Fruit fly (Drosophila melanogaster) whole organism, embryonic: ENCODE data around the gene Ptpmeg2.

Source experiments
- CG13424 ChIP-seq: fragments of 200-800 bp; sonication (Bioruptor generic); optimal IDR thresholded peaks from 2 replicates; lab custom pipeline; 2019; ENCODE audit warnings: missing biosample characterization, mild to moderate bottlenecking, missing genetic modification characterization, moderate library complexity
- CG6791 ChIP-seq: fragments of 200-800 bp; sonication (Bioruptor generic); IDR thresholded peaks from 3 replicates; pipeline ENCODE4 v1.3.6; 2022; ENCODE audit warnings: missing biosample characterization, missing genetic modification characterization; ENCODE audit not compliant: partially characterized antibody
- Hmx ChIP-seq: fragments of 200-800 bp; sonication (Bioruptor generic); optimal IDR thresholded peaks from 2 replicates; lab custom pipeline; 2016; ENCODE audit warnings: missing biosample characterization, missing genetic modification characterization
- Usf ChIP-seq: fragments of 200-800 bp; sonication (Bioruptor generic); optimal IDR thresholded peaks from 2 replicates; lab custom pipeline; 2017; ENCODE audit warnings: missing genotype, missing biosample characterization, missing genetic modification characterization
- kah ChIP-seq: fragments of 200-800 bp; sonication (Bioruptor generic); optimal IDR thresholded peaks from 2 replicates; lab custom pipeline; 2018; ENCODE audit warnings: missing biosample characterization, mild to moderate bottlenecking, missing genetic modification characterization
- kni ChIP-seq: fragments of 200-800 bp; sonication (Bioruptor generic); optimal IDR thresholded peaks from 3 replicates; lab custom pipeline; 2017; ENCODE audit warnings: mild to moderate bottlenecking, missing biosample characterization, missing genetic modification reagents, missing genetic modification characterization
- ttk ChIP-seq: fragments of 200-800 bp; sonication (Bioruptor generic); IDR thresholded peaks from 2 replicates; pipeline ENCODE4 v2.1.2; 2022; ENCODE audit warnings: missing biosample characterization, missing genetic modification characterization

DNA sequence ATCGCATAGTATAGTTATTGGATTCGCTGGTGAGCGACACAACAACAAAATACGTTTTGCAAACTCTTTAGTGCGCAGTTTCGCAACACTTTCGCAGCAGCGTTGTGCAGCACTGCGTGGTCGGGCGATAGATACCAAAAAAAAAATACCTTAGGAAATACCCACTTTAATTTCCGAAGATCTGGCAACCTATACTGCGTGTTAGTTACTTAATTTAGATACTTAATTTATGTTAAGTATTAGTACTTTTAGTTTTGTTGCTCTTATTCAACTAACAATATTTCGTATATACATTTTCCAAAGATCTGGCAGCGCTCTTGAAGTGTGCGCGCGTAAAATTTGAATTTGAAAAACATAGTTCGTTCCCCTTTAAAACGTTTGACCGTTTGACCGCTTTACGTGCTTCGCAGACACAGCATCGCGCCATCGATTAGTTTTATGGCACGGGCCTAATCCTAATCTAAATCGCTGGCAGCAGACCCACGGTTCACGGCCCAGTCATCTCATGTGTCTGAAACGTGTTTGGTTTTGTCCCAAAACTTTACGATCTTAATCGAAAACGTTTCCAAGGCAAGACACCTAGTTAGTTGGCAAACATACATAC is 78.9 kb downstream of the Ptpmeg2 start, which contains the start of gene LPCAT:
- TF ChIP-seq kni (GFP tag; lab: Kevin White, UChicago) (no peak), kah (no peak), CG6791 (GFP tag; lab: Robert Waterston, UW) (peak; percentile 78), ttk (GFP tag; lab: Robert Waterston, UW) (peak; percentile 79), Hmx (GFP tag; lab: Kevin White, UChicago) (peak; percentile 43), CG13424 (tag; lab: Kevin White, UChicago) (peak; percentile 69), Usf (peak; percentile 55)
